Fruit fly (Drosophila melanogaster) whole organism, embryonic: ENCODE data around the gene UQCR-14.
A peak's percentile ranks its signal among the peaks of the same experiment; 100 is the strongest.

ENCODE experiments used
- Aef1 ChIP-seq: fragments of 200-800 bp; sonication (Bioruptor generic); IDR thresholded peaks from 3 replicates; pipeline ENCODE4 v1.3.6; 2022; ENCODE audit warnings: missing biosample characterization, missing genetic modification characterization
- BEAF-32 ChIP-seq: fragments of 200-800 bp; sonication (Bioruptor generic); optimal IDR thresholded peaks from 3 replicates; lab custom pipeline; 2017; ENCODE audit warnings: missing biosample characterization, missing genetic modification characterization, mild to moderate bottlenecking, moderate library complexity, missing genetic modification reagents
- CG10321 ChIP-seq: fragments of 200-800 bp; sonication (Bioruptor generic); IDR thresholded peaks from 2 replicates; pipeline ENCODE4 v1.3.6; 2022; ENCODE audit warnings: missing biosample characterization, missing genetic modification characterization
- CG11695 ChIP-seq: fragments of 200-800 bp; sonication (Bioruptor generic); IDR thresholded peaks from 3 replicates; pipeline ENCODE4 v1.3.6; 2022; ENCODE audit warnings: missing biosample characterization, missing genetic modification characterization
- CG11723 ChIP-seq: fragments of 200-800 bp; sonication (Bioruptor generic); optimal IDR thresholded peaks from 2 replicates; lab custom pipeline; 2017; ENCODE audit warnings: missing biosample characterization, mild to moderate bottlenecking, missing genetic modification characterization
- CG12769 ChIP-seq: fragments of 200-800 bp; sonication (Bioruptor generic); optimal IDR thresholded peaks from 2 replicates; lab custom pipeline; 2019; ENCODE audit warnings: missing biosample characterization, mild to moderate bottlenecking, missing genetic modification characterization, moderate library complexity
- CG13624 ChIP-seq: fragments of 200-800 bp; sonication (Bioruptor generic); optimal IDR thresholded peaks from 2 replicates; lab custom pipeline; 2016; ENCODE audit warnings: missing biosample characterization, missing genetic modification characterization
- CG13775 ChIP-seq: fragments of 200-800 bp; sonication (Bioruptor generic); optimal IDR thresholded peaks from 3 replicates; lab custom pipeline; 2017; ENCODE audit warnings: missing biosample characterization, mild to moderate bottlenecking, missing genetic modification characterization
- CG18599 ChIP-seq: fragments of 200-800 bp; sonication (Bioruptor generic); optimal IDR thresholded peaks from 3 replicates; lab custom pipeline; 2017; ENCODE audit warnings: missing biosample characterization, missing genetic modification characterization, mild to moderate bottlenecking, moderate library complexity, missing genetic modification reagents
- CG2889 ChIP-seq: fragments of 200-800 bp; sonication (Bioruptor generic); IDR thresholded peaks from 3 replicates; pipeline ENCODE4 v1.3.6; 2022; ENCODE audit warnings: missing biosample characterization, missing genetic modification characterization
- CG31224 ChIP-seq: fragments of 200-800 bp; sonication (Bioruptor generic); IDR thresholded peaks from 2 replicates; pipeline ENCODE4 v1.3.6; 2022; ENCODE audit warnings: missing biosample characterization, missing genetic modification characterization
- CG7963 ChIP-seq: fragments of 200-800 bp; sonication (Bioruptor generic); IDR thresholded peaks from 3 replicates; pipeline ENCODE4 v1.3.6; 2022; ENCODE audit warnings: missing biosample characterization, missing genetic modification characterization; ENCODE audit not compliant: partially characterized antibody
- CG8478 ChIP-seq: fragments of >200 bp; optimal IDR thresholded peaks from 2 replicates; lab custom pipeline; 2018
- CG8765 ChIP-seq: fragments of 200-800 bp; sonication (Bioruptor generic); IDR thresholded peaks from 2 replicates; pipeline ENCODE4 v1.3.6; 2022; ENCODE audit warnings: missing biosample characterization, missing genetic modification characterization
- CG9797 ChIP-seq: fragments of 200-800 bp; sonication (Bioruptor generic); optimal IDR thresholded peaks from 3 replicates; lab custom pipeline; 2018; ENCODE audit warnings: missing biosample characterization, mild to moderate bottlenecking, missing genetic modification characterization
- CG9817 ChIP-seq: fragments of 200-800 bp; sonication (Bioruptor generic); optimal IDR thresholded peaks from 2 replicates; lab custom pipeline; 2018; ENCODE audit warnings: missing biosample characterization, mild to moderate bottlenecking, missing genetic modification characterization, moderate library complexity
- Camta ChIP-seq: fragments of 200-800 bp; sonication (Bioruptor generic); optimal IDR thresholded peaks from 2 replicates; lab custom pipeline; 2016; ENCODE audit warnings: missing biosample characterization, missing genetic modification characterization
- Dll ChIP-seq: fragments of 200-800 bp; sonication (Bioruptor generic); IDR thresholded peaks from 4 replicates; pipeline ENCODE4 v1.3.6; 2022; ENCODE audit warnings: missing biosample characterization, missing genetic modification characterization; ENCODE audit not compliant: partially characterized antibody
- Hand ChIP-seq: fragments of 200-800 bp; sonication (Bioruptor generic); optimal IDR thresholded peaks from 2 replicates; lab custom pipeline; 2017; ENCODE audit warnings: mild to moderate bottlenecking, missing biosample characterization, missing genetic modification reagents, missing genetic modification characterization
- Hmx ChIP-seq: fragments of 200-800 bp; sonication (Bioruptor generic); optimal IDR thresholded peaks from 2 replicates; lab custom pipeline; 2016; ENCODE audit warnings: missing biosample characterization, missing genetic modification characterization
- MTF-1 ChIP-seq: fragments of 200-800 bp; sonication (Bioruptor generic); optimal IDR thresholded peaks from 2 replicates; lab custom pipeline; 2018; ENCODE audit warnings: missing biosample characterization, mild to moderate bottlenecking, missing genetic modification characterization, borderline replicate concordance
- Med ChIP-seq: fragments of 200-800 bp; sonication (Bioruptor generic); peaks from one replicate; lab custom pipeline; 2016; ENCODE audit warnings: missing biosample characterization, missing genetic modification characterization, mild to moderate bottlenecking, inconsistent platforms, moderate library complexity
- NC2β ChIP-seq: fragments of 200-800 bp; sonication (Bioruptor generic); optimal IDR thresholded peaks from 2 replicates; lab custom pipeline; 2016; ENCODE audit warnings: missing biosample characterization, missing genetic modification characterization
- Nf-YA ChIP-seq: fragments of 200-800 bp; sonication (Bioruptor generic); IDR thresholded peaks from 2 replicates; pipeline ENCODE4 v1.3.6; 2022; ENCODE audit warnings: missing biosample characterization, missing genetic modification characterization
- Scr ChIP-seq: fragments of 200-800 bp; sonication (Bioruptor generic); IDR thresholded peaks from 2 replicates; pipeline ENCODE4 v1.3.6; 2022; ENCODE audit warnings: missing biosample characterization, missing genetic modification characterization; ENCODE audit not compliant: partially characterized antibody
- Sry-β ChIP-seq: fragments of 200-800 bp; sonication (Bioruptor generic); optimal IDR thresholded peaks from 2 replicates; lab custom pipeline; 2018; ENCODE audit warnings: missing biosample characterization, mild to moderate bottlenecking, missing genetic modification characterization, moderate library complexity
- Taf1 ChIP-seq: fragments of 200-800 bp; sonication (Bioruptor generic); IDR thresholded peaks from 2 replicates; pipeline ENCODE4 v1.3.6; 2022; ENCODE audit warnings: missing biosample characterization, missing genetic modification characterization
- ato ChIP-seq: fragments of 200-800 bp; sonication (Bioruptor generic); IDR thresholded peaks from 2 replicates; pipeline ENCODE4 v1.3.6; 2022; ENCODE audit warnings: missing biosample characterization, missing genetic modification characterization; ENCODE audit not compliant: partially characterized antibody
- bab2 ChIP-seq: fragments of 200-800 bp; sonication (Bioruptor generic); optimal IDR thresholded peaks from 2 replicates; lab custom pipeline; 2016; ENCODE audit warnings: missing biosample characterization, missing genetic modification characterization
- cad ChIP-seq: fragments of >200 bp; optimal IDR thresholded peaks from 2 replicates; lab custom pipeline; 2017; ENCODE audit warnings: missing biosample characterization, missing genetic modification characterization
- cg ChIP-seq: fragments of 200-800 bp; sonication (Bioruptor generic); optimal IDR thresholded peaks from 3 replicates; lab custom pipeline; 2019; ENCODE audit warnings: missing biosample characterization, mild to moderate bottlenecking, missing genetic modification characterization, moderate library complexity
- chif ChIP-seq, 2 experiments: fragments of 200-800 bp; sonication (Bioruptor generic); optimal IDR thresholded peaks; 3 replicates each; lab custom pipeline; 2016; ENCODE audit warnings: missing biosample characterization in 2 of 2, missing genetic modification characterization in 2 of 2
- ci ChIP-seq: fragments of 200-800 bp; sonication (Bioruptor generic); IDR thresholded peaks from 3 replicates; pipeline ENCODE4 v1.3.6; 2022; ENCODE audit warnings: missing biosample characterization, missing genetic modification characterization
- crc ChIP-seq: fragments of 200-800 bp; sonication (Bioruptor generic); optimal IDR thresholded peaks from 2 replicates; lab custom pipeline; 2016; ENCODE audit warnings: missing biosample characterization, missing genetic modification characterization
- dan ChIP-seq: fragments of 200-800 bp; sonication (Bioruptor generic); IDR thresholded peaks from 2 replicates; pipeline ENCODE4 v1.3.6; 2022; ENCODE audit warnings: missing biosample characterization, missing genetic modification characterization
- ewg ChIP-seq: fragments of 200-800 bp; sonication (Bioruptor generic); optimal IDR thresholded peaks from 3 replicates; lab custom pipeline; 2017; ENCODE audit warnings: mild to moderate bottlenecking, missing biosample characterization, missing genetic modification reagents, missing genetic modification characterization
- eyg ChIP-seq: fragments of 200-800 bp; sonication (Bioruptor generic); optimal IDR thresholded peaks from 3 replicates; lab custom pipeline; 2016; ENCODE audit warnings: missing biosample characterization, missing genetic modification characterization
- grn ChIP-seq: fragments of 200-800 bp; sonication (Bioruptor generic); optimal IDR thresholded peaks from 3 replicates; lab custom pipeline; 2017; ENCODE audit warnings: missing biosample characterization, missing genetic modification characterization
- knrl ChIP-seq: fragments of 200-800 bp; sonication (Bioruptor generic); IDR thresholded peaks from 3 replicates; pipeline ENCODE4 v1.3.6; 2022; ENCODE audit warnings: missing biosample characterization, missing genetic modification characterization; ENCODE audit not compliant: partially characterized antibody
- lilli ChIP-seq: fragments of 200-800 bp; sonication (Bioruptor generic); optimal IDR thresholded peaks from 3 replicates; lab custom pipeline; 2016; ENCODE audit warnings: missing biosample characterization, missing genetic modification characterization
- mirr ChIP-seq: fragments of 200-800 bp; sonication (Bioruptor generic); optimal IDR thresholded peaks from 3 replicates; lab custom pipeline; 2018; ENCODE audit warnings: missing biosample characterization, mild to moderate bottlenecking, missing genetic modification characterization
- mld ChIP-seq: fragments of 200-800 bp; sonication (Bioruptor generic); IDR thresholded peaks from 3 replicates; pipeline ENCODE4 v1.3.6; 2022; ENCODE audit warnings: missing biosample characterization, missing genetic modification characterization; ENCODE audit not compliant: partially characterized antibody
- nau ChIP-seq: fragments of 200-800 bp; sonication (Bioruptor generic); optimal IDR thresholded peaks from 3 replicates; lab custom pipeline; 2017; ENCODE audit warnings: missing biosample characterization, mild to moderate bottlenecking, missing genetic modification characterization, missing genetic modification reagents
- pfk ChIP-seq: fragments of 200-800 bp; sonication (Bioruptor generic); optimal IDR thresholded peaks from 2 replicates; lab custom pipeline; 2018; ENCODE audit warnings: missing biosample characterization, mild to moderate bottlenecking, missing genetic modification characterization, moderate library complexity
- rib ChIP-seq: fragments of 200-800 bp; sonication (Bioruptor generic); IDR thresholded peaks from 2 replicates; pipeline ENCODE4 v1.3.6; 2022; ENCODE audit warnings: missing biosample characterization, missing genetic modification characterization
- schlank ChIP-seq: fragments of 200-800 bp; sonication (Bioruptor generic); optimal IDR thresholded peaks from 2 replicates; lab custom pipeline; 2018; ENCODE audit warnings: missing biosample characterization, mild to moderate bottlenecking, missing genetic modification characterization
- scrt ChIP-seq: fragments of 200-800 bp; sonication (Bioruptor generic); optimal IDR thresholded peaks from 2 replicates; lab custom pipeline; 2018; ENCODE audit warnings: missing biosample characterization, mild to moderate bottlenecking, missing genetic modification characterization, moderate library complexity
- trem ChIP-seq: fragments of 200-800 bp; optimal IDR thresholded peaks from 3 replicates; lab custom pipeline; 2019; ENCODE audit warnings: missing biosample characterization, mild to moderate bottlenecking, missing genetic modification characterization, moderate library complexity
- vfl ChIP-seq: fragments of 200-800 bp; sonication (Bioruptor generic); optimal IDR thresholded peaks from 2 replicates; lab custom pipeline; 2016; ENCODE audit warnings: missing biosample characterization, missing genetic modification characterization
- vnd ChIP-seq: fragments of 200-800 bp; sonication (Bioruptor generic); IDR thresholded peaks from 3 replicates; pipeline ENCODE4 v1.3.6; 2022; ENCODE audit warnings: missing biosample characterization, missing genetic modification characterization; ENCODE audit not compliant: partially characterized antibody

Gene UQCR-14

dm6 chrX:16275854-16276338, 10.2 kb upstream of the UQCR-14 start, which contains the start of the genes kat80 and Prosalpha4 (continued):
- TF ChIP-seq chif (GFP tag; optimal IDR thresholded peaks at IDR 0.05; lab: Kevin White, UChicago) (no peak), crc (no peak), Hmx (GFP tag; lab: Kevin White, UChicago) (no peak), CG13624 (GFP tag; lab: Kevin White, UChicago) (no peak), CG11723 (GFP tag; lab: Kevin White, UChicago) (no peak), scrt (GFP tag; lab: Kevin White, UChicago) (no peak), Med (GFP tag; lab: Kevin White, UChicago) (peak; percentile 60), mld (no peak), cg (no peak), CG13775 (GFP tag; lab: Kevin White, UChicago) (peak; percentile 58), CG11695 (GFP tag; lab: Robert Waterston, UW) (0 out of 3 replicates have a peak, but pooled peaks have one; percentile 7), eyg (GFP tag; lab: Kevin White, UChicago) (no peak), CG9817 (peak; percentile 29), schlank (peak; percentile 24), knrl (GFP tag; lab: Robert Waterston, UW) (peak; percentile 74; the same call in 2 of the 3 replicates), CG18599 (GFP tag; lab: Kevin White, UChicago) (peak; percentile 56), grn (GFP tag; lab: Kevin White, UChicago) (no peak), bab2 (GFP tag; lab: Kevin White, UChicago) (no peak), ewg (GFP tag; lab: Kevin White, UChicago) (no peak), NC2β (GFP tag; lab: Kevin White, UChicago) (no peak), Camta (GFP tag; lab: Kevin White, UChicago) (no peak), nau (GFP tag; lab: Kevin White, UChicago) (no peak), CG8478 (no peak), vfl (no peak), CG2889 (GFP tag; lab: Robert Waterston, UW) (no peak), rib (no peak), trem (tag; lab: Kevin White, UChicago) (peak; percentile 32), CG12769 (no peak), Hand (no peak), Taf1 (GFP tag; lab: Robert Waterston, UW) (no peak), ci (peak; percentile 50; the same call in 2 of the 3 replicates), ato (no peak), CG8765 (no peak), lilli (GFP tag; lab: Kevin White, UChicago) (peak; percentile 21), CG9797 (GFP tag; lab: Kevin White, UChicago) (peak; percentile 57), Dll (peak; percentile 65), Nf-YA (no peak), cad (no peak), BEAF-32 (peak; percentile 75), vnd (GFP tag; lab: Robert Waterston, UW) (peak; percentile 53; the same call in 1 of the 3 replicates), MTF-1 (no peak), Scr (GFP tag; lab: Robert Waterston, UW) (peak; percentile 71), CG7963 (GFP tag; lab: Robert Waterston, UW) (peak; percentile 39; the same call in 1 of the 3 replicates), CG10321 (GFP tag; lab: Robert Waterston, UW) (no peak), dan (GFP tag; lab: Robert Waterston, UW) (no peak), Sry-β (GFP tag; lab: Kevin White, UChicago) (peak; percentile 34), pfk (GFP tag; lab: Kevin White, UChicago) (no peak), CG31224 (GFP tag; lab: Robert Waterston, UW) (no peak), Aef1 (peak; percentile 32; the same call in 1 of the 3 replicates), mirr (GFP tag; lab: Kevin White, UChicago) (no peak)
